Worm (Caenorhabditis elegans) whole organism, late embryonic: Measurements from ENCODE around the gene ceh-60.

Experiments
- K02D7.2 ChIP-seq: sonication (generic microtip); optimal IDR thresholded peaks from 2 replicates; lab custom pipeline; 2017; ENCODE audit warnings: mild to moderate bottlenecking, missing genetic modification characterization, missing compliant biosample characterization
- Y22D7AL.16 ChIP-seq: sonication (generic microtip); optimal IDR thresholded peaks from 2 replicates; lab custom pipeline; 2016; ENCODE audit warnings: missing genetic modification characterization, missing compliant biosample characterization
- ahr-1 ChIP-seq: sonication (generic microtip); optimal IDR thresholded peaks from 2 replicates; lab custom pipeline; 2016; ENCODE audit warnings: missing genetic modification characterization, missing compliant biosample characterization
- ceh-14 ChIP-seq: sonication (generic microtip); optimal IDR thresholded peaks from 2 replicates; lab custom pipeline; 2016; ENCODE audit warnings: missing genotype, missing genetic modification characterization, missing compliant biosample characterization
- ceh-18 ChIP-seq: sonication (generic microtip); optimal IDR thresholded peaks from 2 replicates; lab custom pipeline; 2016; ENCODE audit warnings: missing genetic modification characterization, missing compliant biosample characterization
- ceh-19 ChIP-seq: fragments of 200-800 bp; sonication (Bioruptor generic); optimal IDR thresholded peaks from 2 replicates; lab custom pipeline; 2018; ENCODE audit warnings: mild to moderate bottlenecking, missing genetic modification characterization, missing compliant biosample characterization
- ceh-2 ChIP-seq: sonication (generic microtip); optimal IDR thresholded peaks from 2 replicates; lab custom pipeline; 2016; ENCODE audit warnings: missing genotype, missing genetic modification characterization, missing compliant biosample characterization
- ceh-22 ChIP-seq: sonication (generic microtip); optimal IDR thresholded peaks from 2 replicates; lab custom pipeline; 2017; ENCODE audit warnings: missing biosample characterization, missing genetic modification characterization
- ceh-24 ChIP-seq: sonication (generic microtip); optimal IDR thresholded peaks from 2 replicates; lab custom pipeline; 2016; ENCODE audit warnings: mild to moderate bottlenecking, missing genetic modification characterization, missing compliant biosample characterization
- ceh-30 ChIP-seq: fragments of 150-350 bp; optimal IDR thresholded peaks from 2 replicates; lab custom pipeline; 2014; ENCODE audit warnings: missing biosample characterization, missing genetic modification characterization
- ceh-34 ChIP-seq: sonication (generic microtip); optimal IDR thresholded peaks from 2 replicates; lab custom pipeline; 2016; ENCODE audit warnings: mild to moderate bottlenecking, missing genetic modification characterization, missing compliant biosample characterization
- ceh-45 ChIP-seq: fragments of 200-800 bp; sonication (Bioruptor generic); IDR thresholded peaks from 2 replicates; pipeline ENCODE4 v1.3.6; 2022; ENCODE audit warnings: missing genetic modification reagents, missing genetic modification characterization, missing compliant biosample characterization
- ceh-9 ChIP-seq: sonication (generic microtip); optimal IDR thresholded peaks from 2 replicates; lab custom pipeline; 2016; ENCODE audit warnings: mild to moderate bottlenecking, missing genetic modification characterization, inconsistent platforms, missing compliant biosample characterization
- che-1 ChIP-seq: sonication (generic microtip); optimal IDR thresholded peaks from 2 replicates; lab custom pipeline; 2016; ENCODE audit warnings: mild to moderate bottlenecking, missing genetic modification characterization, missing compliant biosample characterization
- dve-1 ChIP-seq: sonication (generic microtip); optimal IDR thresholded peaks from 2 replicates; lab custom pipeline; 2017; ENCODE audit warnings: antibody characterized with exemption, mild to moderate bottlenecking, missing genetic modification characterization, missing compliant biosample characterization
- elt-2 ChIP-seq: sonication (generic microtip); optimal IDR thresholded peaks from 2 replicates; lab custom pipeline; 2016; ENCODE audit warnings: missing genetic modification reagents, missing genetic modification characterization, missing compliant biosample characterization
- elt-4 ChIP-seq: sonication (generic microtip); optimal IDR thresholded peaks from 2 replicates; lab custom pipeline; 2016; ENCODE audit warnings: missing genetic modification characterization, missing compliant biosample characterization
- gmeb-2 ChIP-seq: sonication (generic microtip); optimal IDR thresholded peaks from 2 replicates; lab custom pipeline; 2016; ENCODE audit warnings: missing genetic modification characterization, inconsistent platforms, missing compliant biosample characterization
- hlh-13 ChIP-seq: fragments of 200-800 bp; sonication (Bioruptor generic); optimal IDR thresholded peaks from 2 replicates; lab custom pipeline; 2018; ENCODE audit warnings: mild to moderate bottlenecking, missing genetic modification characterization, missing compliant biosample characterization
- hlh-15 ChIP-seq: sonication (generic microtip); optimal IDR thresholded peaks from 2 replicates; lab custom pipeline; 2016; ENCODE audit warnings: missing genetic modification characterization, missing compliant biosample characterization
- hlh-6 ChIP-seq: sonication (generic microtip); optimal IDR thresholded peaks from 2 replicates; lab custom pipeline; 2016; ENCODE audit warnings: missing genotype, missing genetic modification characterization, missing compliant biosample characterization
- hlh-8 ChIP-seq: sonication (generic microtip); optimal IDR thresholded peaks from 2 replicates; lab custom pipeline; 2016; ENCODE audit warnings: missing genotype, missing genetic modification characterization, missing compliant biosample characterization
- lin-11 ChIP-seq: fragments of 200-800 bp; sonication (Bioruptor generic); optimal IDR thresholded peaks from 2 replicates; lab custom pipeline; 2018; ENCODE audit warnings: mild to moderate bottlenecking, missing genetic modification characterization, missing compliant biosample characterization
- mec-3 ChIP-seq: sonication (generic microtip); optimal IDR thresholded peaks from 2 replicates; lab custom pipeline; 2016; ENCODE audit warnings: borderline replicate concordance, missing genetic modification characterization, missing compliant biosample characterization
- nfya-1 ChIP-seq: sonication (generic microtip); optimal IDR thresholded peaks from 2 replicates; lab custom pipeline; 2017; ENCODE audit warnings: missing genetic modification characterization, mild to moderate bottlenecking, missing compliant biosample characterization, antibody characterized with exemption, moderate library complexity
- nhr-11 ChIP-seq: fragments of 150-350 bp; optimal IDR thresholded peaks from 2 replicates; lab custom pipeline; 2014; ENCODE audit warnings: missing biosample characterization, missing genetic modification characterization
- npax-4 ChIP-seq: sonication (generic microtip); optimal IDR thresholded peaks from 2 replicates; lab custom pipeline; 2016; ENCODE audit warnings: missing genetic modification characterization, missing compliant biosample characterization
- pha-2 ChIP-seq: sonication (generic microtip); optimal IDR thresholded peaks from 2 replicates; lab custom pipeline; 2017; ENCODE audit warnings: mild to moderate bottlenecking, missing genetic modification characterization, missing compliant biosample characterization
- rnt-1 ChIP-seq: sonication (generic microtip); optimal IDR thresholded peaks from 2 replicates; lab custom pipeline; 2016; ENCODE audit warnings: missing genetic modification characterization, missing compliant biosample characterization
- sdc-2 ChIP-seq: sonication (generic microtip); optimal IDR thresholded peaks from 2 replicates; lab custom pipeline; 2016; ENCODE audit warnings: missing genotype, missing genetic modification characterization, missing compliant biosample characterization
- sox-2 ChIP-seq: fragments of 200-800 bp; sonication (Bioruptor generic); IDR thresholded peaks from 2 replicates; pipeline ENCODE4 v1.3.6; 2022; ENCODE audit warnings: missing genetic modification reagents, missing genetic modification characterization, missing compliant biosample characterization
- tbx-2 ChIP-seq: sonication (generic microtip); optimal IDR thresholded peaks from 2 replicates; lab custom pipeline; 2016; ENCODE audit warnings: missing genetic modification characterization, missing compliant biosample characterization
- tbx-7 ChIP-seq: sonication (generic microtip); optimal IDR thresholded peaks from 2 replicates; lab custom pipeline; 2016; ENCODE audit warnings: missing genotype, missing genetic modification characterization, missing compliant biosample characterization
- unc-42 ChIP-seq: sonication (generic microtip); optimal IDR thresholded peaks from 2 replicates; lab custom pipeline; 2016; ENCODE audit warnings: missing genotype, missing genetic modification characterization, missing compliant biosample characterization
- unc-86 ChIP-seq: sonication (generic microtip); optimal IDR thresholded peaks from 2 replicates; lab custom pipeline; 2016; ENCODE audit warnings: missing genetic modification characterization, missing compliant biosample characterization
- zip-5 ChIP-seq: sonication (generic microtip); optimal IDR thresholded peaks from 2 replicates; lab custom pipeline; 2016; ENCODE audit warnings: missing genetic modification characterization, missing compliant biosample characterization

Gene ceh-60

DNA sequence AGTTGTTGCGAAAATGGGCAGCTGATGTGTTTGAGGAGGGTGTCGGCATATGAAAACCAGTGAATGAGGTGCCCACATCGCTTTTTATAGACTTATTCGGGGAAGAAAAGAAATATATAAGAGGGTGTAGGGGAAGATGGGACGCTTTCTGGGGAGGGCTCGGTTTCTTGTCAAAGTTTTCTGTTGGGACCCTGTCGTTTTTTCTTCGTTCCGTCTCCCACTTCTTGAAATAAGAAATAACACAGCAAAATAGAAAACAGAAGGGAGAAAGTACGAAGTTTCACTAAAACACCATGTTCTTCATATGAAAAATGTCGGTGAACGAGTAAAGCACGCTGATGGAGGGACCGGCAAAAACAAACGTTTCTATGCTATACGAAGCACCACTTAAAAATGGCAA lies 39.7 kb upstream of the ceh-60 start, which contains the start of gene dop-3:
Gene dop-3 (minus strand): TSS at position 101 of the 400 bp plus-strand sequence.
- TF ChIP-seq K02D7.2 (tag; lab: Kevin White, UChicago), result no peak
- TF ChIP-seq mec-3 (tag; lab: Kevin White, UChicago), result no peak
- TF ChIP-seq ceh-24 (tag; lab: Kevin White, UChicago), result no peak
- TF ChIP-seq, all 69 proteins: peak for 0

DNA sequence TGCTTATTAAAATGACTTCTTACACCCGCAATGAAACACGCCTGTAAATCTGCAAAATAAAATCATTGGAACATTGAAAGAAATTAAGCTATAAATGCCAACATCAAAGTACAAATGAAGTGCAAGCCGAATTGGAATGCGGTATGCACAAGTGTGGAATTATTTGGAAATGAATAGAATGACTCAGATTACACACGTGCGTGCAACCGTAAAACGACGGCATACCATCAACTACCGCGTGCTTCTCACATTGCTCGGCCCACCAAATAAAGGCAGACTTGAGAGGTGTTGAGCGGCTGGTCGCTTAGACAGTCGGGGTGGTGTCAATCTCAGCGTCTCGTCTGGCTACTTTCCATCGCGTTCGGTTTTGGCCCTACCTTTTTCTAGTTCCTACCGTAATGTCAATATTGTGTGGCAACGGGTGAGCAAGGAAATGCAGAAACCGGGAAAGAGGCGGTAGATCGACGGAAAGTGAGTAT lies 32.5 kb upstream of the ceh-60 start, which contains the start of gene aaim-1:
Gene aaim-1 (minus strand): TSS at position 51 of the 479 bp plus-strand sequence.
- TF ChIP-seq lin-11 (tag; lab: Kevin White, UChicago), result no peak
- TF ChIP-seq rnt-1 (tag; lab: Kevin White, UChicago), result no peak
- TF ChIP-seq ceh-34 (tag; lab: Kevin White, UChicago), result peak; percentile 32
- no peak for TF ChIP-seq unc-42 (tag; lab: Kevin White, UChicago)
- TF ChIP-seq ceh-2, result no peak

DNA sequence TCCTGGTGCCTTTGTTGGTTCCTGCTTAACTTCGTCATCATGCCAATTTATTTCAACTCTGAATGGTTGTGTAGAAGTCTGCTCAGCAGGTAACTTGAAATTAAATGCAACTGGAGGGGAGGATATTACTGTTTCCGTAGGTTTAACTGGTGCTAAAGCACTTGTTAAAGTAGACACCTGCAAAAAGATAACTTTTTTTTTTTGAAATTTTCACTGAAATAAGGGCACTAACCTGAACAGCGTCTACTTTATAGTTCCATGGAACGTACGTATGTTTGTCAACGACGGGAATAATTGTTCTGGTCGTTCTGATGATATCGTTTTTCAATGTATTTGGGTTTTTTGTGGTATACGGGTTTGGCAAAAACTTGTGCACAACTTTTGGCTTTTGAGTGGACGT lies 30.5 kb upstream of the ceh-60 start:
- TF ChIP-seq gmeb-2 (tag; lab: Kevin White, UChicago) (no peak), unc-86 (tag; lab: Kevin White, UChicago) (no peak), che-1 (tag; lab: Kevin White, UChicago) (no peak), hlh-15 (tag; lab: Kevin White, UChicago) (no peak), pha-2 (tag; lab: Kevin White, UChicago) (no peak), tbx-7 (tag; lab: Kevin White, UChicago) (no peak), npax-4 (tag; lab: Kevin White, UChicago) (no peak), hlh-8 (tag; lab: Kevin White, UChicago) (no peak), ceh-14 (tag; lab: Kevin White, UChicago) (no peak), ceh-30 (tag; lab: Kevin White, UChicago) (no peak), dve-1 (tag; lab: Kevin White, UChicago) (no peak), sdc-2 (tag; lab: Kevin White, UChicago) (no peak), elt-4 (tag; lab: Kevin White, UChicago) (no peak), Y22D7AL.16 (tag; lab: Kevin White, UChicago) (no peak), hlh-13 (GFP tag; lab: Kevin White, UChicago) (no peak), ceh-22 (tag; lab: Kevin White, UChicago) (no peak)

DNA sequence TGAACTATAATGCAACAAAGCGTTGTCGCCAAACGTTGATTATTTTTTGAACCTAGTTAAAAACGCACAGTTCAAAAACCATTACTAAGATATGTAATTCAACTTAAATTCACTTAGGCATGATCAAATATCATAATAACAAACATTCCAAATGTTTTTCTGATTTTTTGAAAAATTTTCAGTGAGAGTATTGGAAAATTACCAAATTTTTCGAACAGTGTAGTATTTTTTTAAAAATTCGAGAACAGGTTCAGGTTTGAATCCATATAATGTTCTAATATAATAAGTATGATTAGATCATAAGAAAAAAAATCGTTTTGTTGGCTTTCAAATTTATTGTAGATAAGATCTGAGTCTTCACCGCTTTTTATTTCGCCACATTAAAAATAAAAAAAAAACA lies 23.7 kb upstream of the ceh-60 start:
- TF ChIP-seq ahr-1 (tag; lab: Kevin White, UChicago) (no peak), rnt-1 (tag; lab: Kevin White, UChicago) (no peak), unc-42 (tag; lab: Kevin White, UChicago) (no peak), lin-11 (tag; lab: Kevin White, UChicago) (no peak), npax-4 (tag; lab: Kevin White, UChicago) (no peak), zip-5 (tag; lab: Kevin White, UChicago) (no peak), nhr-11 (tag; lab: Kevin White, UChicago) (no peak), sox-2 (GFP tag; lab: Robert Waterston, UW) (no peak), ceh-19 (GFP tag; lab: Kevin White, UChicago) (no peak), unc-86 (tag; lab: Kevin White, UChicago) (no peak), elt-2 (no peak), ceh-18 (tag; lab: Kevin White, UChicago) (no peak), ceh-45 (GFP tag; lab: Robert Waterston, UW) (no peak), hlh-6 (tag; lab: Kevin White, UChicago) (no peak), tbx-2 (tag; lab: Kevin White, UChicago) (no peak), nfya-1 (tag; lab: Kevin White, UChicago) (no peak), ceh-9 (tag; lab: Kevin White, UChicago) (no peak)
